Worm (Caenorhabditis elegans) whole organism, L4 larva: Measurements from ENCODE around the gene cha-1.

Experiments used
- F44E2.7 ChIP-seq: fragments of 200-800 bp; sonication (Bioruptor generic); IDR thresholded peaks from 2 replicates; pipeline ENCODE4 v2.1.2; 2022; ENCODE audit warnings: missing genetic modification characterization, missing compliant biosample characterization
- R02D3.7 ChIP-seq: fragments of 150-350 bp; sonication (generic microtip); optimal IDR thresholded peaks from 3 replicates; lab custom pipeline; 2014; ENCODE audit warnings: missing biosample characterization, missing genetic modification characterization
- ZK546.5 ChIP-seq, 2 experiments: sonication (generic microtip); optimal IDR thresholded peaks; 2 replicates each; lab custom pipeline; 2017; ENCODE audit warnings: missing biosample characterization in 2 of 2, missing genetic modification characterization in 2 of 2
- aly-2 ChIP-seq: sonication (generic microtip); optimal IDR thresholded peaks from 2 replicates; lab custom pipeline; 2018; ENCODE audit warnings: missing biosample characterization, missing genetic modification characterization
- ama-1 ChIP-seq: fragments of 150-350 bp; optimal IDR thresholded peaks from 2 replicates; lab custom pipeline; 2014; ENCODE audit warnings: inconsistent platforms, mixed read lengths
- dpl-1 ChIP-seq: fragments of 150-350 bp; optimal IDR thresholded peaks from 2 replicates; lab custom pipeline; 2014; ENCODE audit warnings: missing biosample characterization, missing genetic modification reagents, missing genetic modification characterization
- egl-27 ChIP-seq: sonication (generic microtip); optimal IDR thresholded peaks from 3 replicates; lab custom pipeline; 2017; ENCODE audit warnings: missing biosample characterization, missing genetic modification reagents, missing genetic modification characterization
- lin-1 ChIP-seq: fragments of 200-800 bp; sonication (Bioruptor generic); IDR thresholded peaks from 2 replicates; pipeline ENCODE4 v1.3.6; 2022; ENCODE audit warnings: missing genetic modification reagents, missing genetic modification characterization, missing compliant biosample characterization
- lsy-2 ChIP-seq, 2 experiments: fragments of 150-350 bp in 1 of 2; sonication (generic microtip) in 1 of 2; optimal IDR thresholded peaks; 2 replicates each; lab custom pipeline; 2014 to 2017; ENCODE audit warnings: missing biosample characterization in 2 of 2, missing genetic modification characterization in 2 of 2
- madf-5 ChIP-seq, 2 experiments: fragments of 200-800 bp; sonication (Bioruptor generic); IDR thresholded peaks; 2 replicates each; pipeline ENCODE4 v1.3.6; 2022; ENCODE audit warnings: missing compliant biosample characterization in 2 of 2, missing genetic modification characterization in 2 of 2
- nhr-77 ChIP-seq: fragments of 150-350 bp; optimal IDR thresholded peaks from 2 replicates; lab custom pipeline; 2014; ENCODE audit warnings: missing biosample characterization, missing genetic modification characterization
- pha-4 ChIP-seq, 2 experiments: fragments of 150-350 bp in 1 of 2; fragments of 200-800 bp in 1 of 2; sonication (Bioruptor generic) in 1 of 2; IDR thresholded peaks in 1 of 2; optimal IDR thresholded peaks in 1 of 2; 2 replicates each; pipeline versions ENCODE4 v1.3.6 to Lab custom; 2014 to 2022; ENCODE audit warnings: missing genetic modification characterization in 2 of 2, missing genetic modification reagents in 2 of 2, missing biosample characterization in 1 of 2, missing compliant biosample characterization in 1 of 2

ce11 chrIV:3655896-3656295 lies 31.4 kb upstream of the cha-1 start:
- TF ChIP-seq F44E2.7 (GFP tag; lab: Robert Waterston, UW), result no peak
- TF ChIP-seq ZK546.5 (tag; optimal IDR thresholded peaks at IDR 0.05; lab: Kevin White, UChicago), result no peak
- TF ChIP-seq madf-5 (GFP tag; IDR thresholded peaks at IDR 0.05; lab: Robert Waterston, UW), result no peak
- TF ChIP-seq aly-2 (tag; lab: Kevin White, UChicago), result no peak
- TF ChIP-seq pha-4 (GFP tag; IDR thresholded peaks at IDR 0.05; lab: Robert Waterston, UW), result no peak
- TF ChIP-seq pha-4 (tag; optimal IDR thresholded peaks at IDR 0.05; lab: Kevin White, UChicago), result no peak
- TF ChIP-seq egl-27 (tag; lab: Kevin White, UChicago), result no peak
- TF ChIP-seq R02D3.7, result no peak
- no peak for TF ChIP-seq lsy-2 (tag; optimal IDR thresholded peaks at IDR 0.05; lab: Kevin White, UChicago)
- no peak for TF ChIP-seq ama-1 (lab: Kevin White, UChicago)
- TF ChIP-seq nhr-77 (tag; lab: Kevin White, UChicago), result no peak
- no peak for TF ChIP-seq lin-1 (GFP tag; lab: Robert Waterston, UW)
- no peak for TF ChIP-seq dpl-1
